Fruit fly (Drosophila melanogaster) whole organism, larva: ENCODE measurements around the gene Atac3.

ENCODE experiments used
- noc ChIP-seq: fragments of 200-800 bp; sonication (Bioruptor generic); optimal IDR thresholded peaks from 3 replicates; lab custom pipeline; 2019; ENCODE audit warnings: missing biosample characterization, mild to moderate bottlenecking, missing genetic modification characterization, moderate library complexity

Atac3 gene

DNA sequence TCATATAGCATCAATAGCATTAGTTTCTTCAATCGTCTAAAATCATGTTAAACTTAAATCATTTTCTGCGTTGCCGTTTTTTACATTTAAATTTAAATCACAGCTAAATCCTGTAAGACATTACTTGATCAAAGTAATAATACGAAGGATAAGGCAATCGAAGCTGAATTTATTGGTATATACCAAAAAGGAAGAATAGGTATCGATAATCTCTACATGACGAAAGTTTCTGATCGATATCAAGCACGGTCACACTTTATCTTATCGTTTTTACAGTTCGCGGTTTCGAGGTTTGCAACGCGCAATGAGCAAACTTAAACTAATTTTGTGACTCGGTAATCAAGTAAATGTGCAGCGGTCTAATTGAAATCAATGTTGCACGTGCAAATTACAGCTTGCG, at the start of gene Atac3, which contains the start of gene Ptpmeg:
TSS of gene Atac3 (minus strand) at position 160 of the 400 bp plus-strand sequence.
TSS of gene Ptpmeg (plus strand) at position 265 of the 400 bp plus-strand sequence.
- TF ChIP-seq noc (tag; lab: Kevin White, UChicago) = no peak

- TF ChIP-seq noc (tag; lab: Kevin White, UChicago) = no peak
These were observed 47.9 kb upstream of the Atac3 start for dm6 chr3L:375672-376071.

DNA sequence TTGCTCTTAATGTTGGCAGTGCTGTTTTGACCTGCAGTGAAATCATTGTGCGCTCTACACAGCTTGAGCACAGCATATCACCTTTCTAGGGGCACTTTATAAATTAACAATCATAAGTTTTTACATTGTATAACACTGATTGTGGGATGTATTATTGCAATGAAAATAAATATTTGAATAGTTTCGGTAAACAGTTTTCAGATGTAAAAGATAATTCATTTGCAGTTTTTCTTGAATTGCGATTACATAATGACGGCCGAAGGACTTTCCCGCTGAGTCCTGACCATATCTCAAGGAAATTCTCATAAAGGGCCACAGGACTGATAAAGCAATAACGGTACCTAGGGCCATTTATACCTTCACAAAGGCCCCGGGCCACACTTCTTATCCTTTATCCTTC, 46.8 kb upstream of the Atac3 start:
- TF ChIP-seq noc (tag; lab: Kevin White, UChicago) = no peak

DNA sequence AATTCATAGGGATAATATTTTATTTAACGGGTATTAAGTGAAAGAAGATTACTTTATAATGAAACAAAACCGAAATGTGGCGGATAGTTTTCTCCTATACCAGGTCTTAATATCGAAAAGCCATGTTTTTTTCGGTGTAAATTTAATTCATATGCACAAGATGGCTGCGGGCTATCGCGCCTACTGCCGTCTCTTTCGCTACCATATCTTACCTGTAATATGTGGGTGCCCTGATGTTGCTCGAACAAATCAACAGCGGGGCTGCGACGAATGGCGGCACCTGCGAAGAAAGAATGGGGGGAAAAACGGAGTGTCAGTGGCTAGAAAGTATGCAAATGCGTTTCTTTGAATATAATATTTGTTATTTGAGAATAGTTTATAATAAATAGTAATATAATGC, 43.4 kb upstream of the Atac3 start:
- no peak for TF ChIP-seq noc (tag; lab: Kevin White, UChicago)

DNA sequence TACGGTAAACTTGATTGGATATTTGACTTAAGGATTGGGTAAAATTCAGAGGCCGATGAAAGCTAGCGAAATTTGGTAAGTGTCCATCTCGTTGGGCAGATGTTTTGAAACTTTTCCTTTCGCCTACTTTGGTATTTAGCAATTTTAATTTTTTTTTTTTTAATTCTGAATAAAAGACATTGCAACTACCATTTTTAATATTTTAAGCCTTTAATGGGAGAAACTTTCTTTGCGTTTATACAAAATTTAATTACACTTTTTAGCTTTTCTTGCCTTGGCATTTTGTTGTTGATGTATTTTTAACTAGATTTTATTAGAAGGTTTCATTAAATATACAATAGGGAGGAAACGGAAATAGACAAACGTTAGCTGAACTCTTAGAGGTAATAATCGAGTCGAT, 38.5 kb upstream of the Atac3 start, which contains the start of gene CG13884:
TSS of gene CG13884 (minus strand) at position 101 of the 400 bp plus-strand sequence.
- TF ChIP-seq noc (tag; lab: Kevin White, UChicago) = no peak

DNA sequence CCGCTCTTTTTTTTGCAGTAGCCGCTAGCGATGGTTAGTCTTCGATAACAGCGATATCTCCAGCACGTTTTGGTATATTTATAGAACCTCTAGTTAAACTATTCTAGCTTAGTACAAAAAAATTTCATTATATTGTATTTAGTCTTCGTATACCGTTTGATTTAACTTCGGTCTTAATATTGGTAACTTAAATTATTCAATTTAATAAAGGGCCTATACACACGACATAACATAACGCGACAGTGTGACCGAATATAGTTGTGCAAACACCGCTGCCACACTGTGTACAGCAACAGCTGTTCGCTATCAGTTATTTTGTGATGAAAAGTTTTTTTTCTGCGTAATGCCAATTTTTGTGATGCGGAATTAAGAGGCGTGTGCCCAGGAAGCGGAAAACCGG, 33.4 kb upstream of the Atac3 start, which contains the start of the genes Cdc5 and CG1233:
TSS of gene Cdc5 (minus strand) at position 183 of the 400 bp plus-strand sequence.
TSS of gene CG1233 (plus strand) at position 272 of the 400 bp plus-strand sequence.
- TF ChIP-seq noc (tag; lab: Kevin White, UChicago) = no peak

dm6 chr3L:357681-358080, 29.9 kb upstream of the Atac3 start, which contains the start of gene Roc1b:
TSS of gene Roc1b (plus strand) at chr3L:357981.
- no peak for TF ChIP-seq noc (tag; lab: Kevin White, UChicago)

- TF ChIP-seq noc (tag; lab: Kevin White, UChicago) = no peak
These were observed 28.3 kb upstream of the Atac3 start, which contains the start of gene CG1231 for dm6 chr3L:356016-356472. TSS of gene CG1231 (plus strand) at chr3L:356422.

- TF ChIP-seq noc (tag; lab: Kevin White, UChicago) = peak; percentile 91
These were observed 22.9 kb upstream of the Atac3 start for dm6 chr3L:350651-351228.

DNA sequence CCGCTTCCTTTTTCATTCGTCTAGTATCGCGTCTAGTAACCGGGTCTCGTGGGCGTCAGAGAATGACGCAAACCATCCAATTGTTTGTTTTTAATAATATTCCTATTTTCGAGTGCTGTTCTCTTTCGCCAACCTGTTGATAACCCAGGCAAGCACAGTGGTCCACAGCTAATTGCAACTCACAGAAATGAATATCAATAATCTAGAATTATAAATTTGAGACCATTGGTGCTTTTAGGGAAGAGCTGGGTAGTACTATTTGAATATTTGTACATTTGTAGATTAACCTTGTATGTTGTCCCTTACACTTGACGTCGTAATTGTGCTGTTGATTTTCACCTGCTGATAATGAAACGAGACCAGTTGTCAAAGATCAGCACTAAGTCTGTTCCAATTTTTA, 22.0 kb upstream of the Atac3 start:
- peak; percentile 51 for TF ChIP-seq noc (tag; lab: Kevin White, UChicago)

dm6 chr3L:348406-348743, 20.6 kb upstream of the Atac3 start:
- TF ChIP-seq noc (tag; lab: Kevin White, UChicago) = no peak

- TF ChIP-seq noc (tag; lab: Kevin White, UChicago) = no peak
These were observed 20.0 kb upstream of the Atac3 start for dm6 chr3L:347641-348405.

DNA sequence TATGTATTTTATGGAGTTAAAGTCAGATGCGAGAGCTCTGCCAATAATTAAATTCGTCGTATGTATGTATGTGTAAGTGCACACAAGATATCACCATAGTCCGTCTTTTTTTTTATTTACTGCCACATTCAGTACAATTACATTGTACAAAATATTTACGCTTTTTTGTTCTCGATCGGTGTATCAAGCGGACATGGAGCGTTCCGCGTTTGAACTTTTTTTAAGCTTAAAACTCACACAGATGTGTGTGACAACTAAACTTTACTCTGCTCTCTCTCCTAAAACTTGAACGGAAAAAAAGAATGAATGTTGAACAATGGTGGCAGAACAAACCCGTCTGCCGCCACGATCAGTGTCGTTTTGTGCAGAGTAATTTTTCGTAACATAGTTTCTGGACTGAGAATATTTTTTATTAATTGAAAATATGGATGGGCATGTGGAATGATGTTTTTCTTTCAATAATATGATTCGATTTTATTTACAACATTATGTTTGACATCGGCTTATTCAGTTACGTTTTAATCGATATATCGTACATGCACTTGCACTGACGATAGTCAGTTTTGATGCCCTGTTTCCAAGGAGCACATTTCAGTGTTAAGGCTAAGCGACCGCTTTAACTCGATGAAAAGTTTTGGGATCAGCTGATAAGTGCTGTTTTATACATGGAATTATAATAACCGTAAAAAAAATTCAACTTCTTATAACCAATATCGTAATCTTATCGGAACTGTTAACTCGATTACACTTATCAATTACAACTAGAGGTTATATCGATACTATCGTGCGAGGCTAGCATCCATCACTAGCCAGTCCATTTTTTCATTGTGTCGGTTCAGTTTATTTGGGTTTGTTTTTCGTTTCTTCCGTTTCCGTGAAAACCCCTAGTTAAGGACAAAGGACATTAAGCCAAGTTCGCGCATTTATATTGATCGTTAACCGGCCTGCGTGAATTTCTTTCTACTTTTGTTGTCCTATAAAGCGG, 19.2 kb upstream of the Atac3 start, which contains the start of gene mth:
TSS of gene mth (minus strand) at position 302 of the 985 bp plus-strand sequence.
- peak; percentile 36 for TF ChIP-seq noc (tag; lab: Kevin White, UChicago)

dm6 chr3L:343316-343715, 15.5 kb upstream of the Atac3 start:
- TF ChIP-seq noc (tag; lab: Kevin White, UChicago) = no peak

dm6 chr3L:342839-343238, 15.0 kb upstream of the Atac3 start, which contains the start of gene mthl10:
TSS of gene mthl10 (minus strand) at chr3L:342915.
- TF ChIP-seq noc (tag; lab: Kevin White, UChicago) = no peak
